Worm (Caenorhabditis elegans): ENCODE results near the gene Y57G11C.1147.

Y57G11C.1147 gene

ce11 chrIV:14760845-14761244, 36.5 kb downstream of the Y57G11C.1147 start, which contains the start of gene ptp-5.2:
Gene ptp-5.2, minus strand, starts transcription at chrIV:14760945.
- TF ChIP-seq gmeb-1 (tag; optimal IDR thresholded peaks at IDR 0.05), result no peak
- TF ChIP-seq fos-1 (tag; optimal IDR thresholded peaks at IDR 0.05), result no peak

ce11 chrIV:14759662-14760061, 37.7 kb downstream of the Y57G11C.1147 start:
- TF ChIP-seq lin-13 (GFP tag; optimal IDR thresholded peaks at IDR 0.05) (no peak), lsy-2 (tag; optimal IDR thresholded peaks at IDR 0.05) (no peak), C34F6.9 (tag; optimal IDR thresholded peaks at IDR 0.05) (no peak), dmd-4 (tag; optimal IDR thresholded peaks at IDR 0.05) (no peak), ztf-11 (tag; optimal IDR thresholded peaks at IDR 0.05) (no peak), nhr-129 (tag; optimal IDR thresholded peaks at IDR 0.05) (no peak), zag-1 (tag; optimal IDR thresholded peaks at IDR 0.05) (no peak), fos-1 (tag; optimal IDR thresholded peaks at IDR 0.05) (no peak), nhr-10 (tag; optimal IDR thresholded peaks at IDR 0.05) (no peak), lin-11 (tag; optimal IDR thresholded peaks at IDR 0.05) (no peak), unc-62 (GFP tag; optimal IDR thresholded peaks at IDR 0.05) (no peak), nhr-6 (tag; optimal IDR thresholded peaks at IDR 0.05) (no peak), mab-5 (tag; optimal IDR thresholded peaks at IDR 0.05) (no peak), ztf-4 (tag; optimal IDR thresholded peaks at IDR 0.05) (no peak), blmp-1 (tag; optimal IDR thresholded peaks at IDR 0.05; ENCODE audit: insufficient read depth) (no peak), skn-1 (tag; optimal IDR thresholded peaks at IDR 0.05) (no peak), nhr-11 (tag; optimal IDR thresholded peaks at IDR 0.05) (no peak), sem-4 (tag; optimal IDR thresholded peaks at IDR 0.05) (no peak), crh-2 (tag; optimal IDR thresholded peaks at IDR 0.05) (no peak), mbf-1 (tag; optimal IDR thresholded peaks at IDR 0.05) (no peak)

DNA sequence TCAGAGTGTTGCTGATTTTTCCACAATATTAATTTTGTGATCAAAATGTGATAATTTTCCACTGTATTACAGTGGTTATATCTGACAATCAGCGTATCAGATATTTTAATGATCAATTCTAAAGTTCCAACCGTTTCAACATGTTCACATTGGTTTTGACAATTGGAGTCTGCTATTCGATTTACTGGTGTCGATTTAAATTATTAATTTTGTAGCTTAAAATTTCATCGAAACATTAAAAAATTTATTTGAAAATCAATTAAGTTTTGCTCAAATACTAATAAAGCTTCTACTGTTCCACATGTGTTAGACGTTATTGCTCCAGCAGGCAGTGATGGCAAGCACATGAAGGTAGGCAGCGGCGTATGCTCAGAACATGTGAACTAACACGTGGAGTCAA, 39.5 kb downstream of the Y57G11C.1147 start:
- TF ChIP-seq alr-1 (tag; optimal IDR thresholded peaks at IDR 0.05), result no peak
- TF ChIP-seq mdl-1 (tag; optimal IDR thresholded peaks at IDR 0.05), result no peak
- no peak for TF ChIP-seq nhr-6 (tag; optimal IDR thresholded peaks at IDR 0.05)
- no peak for TF ChIP-seq ztf-11 (tag; optimal IDR thresholded peaks at IDR 0.05)
- TF ChIP-seq nhr-23 (tag; optimal IDR thresholded peaks at IDR 0.05), result no peak

DNA sequence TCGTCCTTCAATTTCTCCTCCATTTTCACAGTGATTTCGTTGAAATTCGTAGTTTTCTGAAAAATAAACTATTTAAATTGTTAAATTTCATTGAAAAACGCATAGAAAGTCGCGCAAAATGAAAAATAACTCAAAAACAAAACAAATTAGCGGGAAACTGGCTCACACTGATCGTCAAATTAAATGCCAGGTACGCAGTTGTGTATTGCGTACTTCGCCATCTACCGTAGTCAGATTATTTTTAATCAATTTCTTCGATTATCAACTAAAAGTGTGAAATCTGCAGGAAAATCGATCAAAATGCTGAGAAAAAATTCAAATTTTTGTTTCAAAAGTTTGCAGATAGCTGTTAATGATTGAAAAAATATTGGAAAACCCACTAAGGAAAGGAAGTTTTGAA, 42.4 kb downstream of the Y57G11C.1147 start, which contains the start of gene Y57G11C.499:
Gene Y57G11C.499, minus strand, starts transcription at position 23 of the 400 bp plus-strand sequence.
- TF ChIP-seq nhr-77 (tag; optimal IDR thresholded peaks at IDR 0.05), result no peak
- no peak for TF ChIP-seq aly-2 (tag; optimal IDR thresholded peaks at IDR 0.05)
- TF ChIP-seq ceh-16 (tag; optimal IDR thresholded peaks at IDR 0.05), result no peak
- no peak for TF ChIP-seq lin-39 (tag; optimal IDR thresholded peaks at IDR 0.05)
- no peak for TF ChIP-seq Y55F3AM.14 (GFP tag; optimal IDR thresholded peaks at IDR 0.05)
- no peak for TF ChIP-seq elt-3 (tag; optimal IDR thresholded peaks at IDR 0.05)
- TF ChIP-seq blmp-1 (tag; optimal IDR thresholded peaks at IDR 0.05; ENCODE audit: insufficient read depth), result no peak
- TF ChIP-seq ama-1 (optimal IDR thresholded peaks at IDR 0.05), result no peak
- TF ChIP-seq ztf-11 (tag; optimal IDR thresholded peaks at IDR 0.05), result no peak
- TF ChIP-seq elt-1 (tag; optimal IDR thresholded peaks at IDR 0.05), result no peak
- TF ChIP-seq sma-3 (GFP tag; optimal IDR thresholded peaks at IDR 0.05), result no peak
- TF ChIP-seq crh-2 (tag; optimal IDR thresholded peaks at IDR 0.05), result no peak
- no peak for TF ChIP-seq unc-62 (GFP tag; optimal IDR thresholded peaks at IDR 0.05)
- no peak for TF ChIP-seq dmd-4 (tag; optimal IDR thresholded peaks at IDR 0.05)
- no peak for TF ChIP-seq nhr-10 (tag; optimal IDR thresholded peaks at IDR 0.05)
- TF ChIP-seq nhr-25 (tag; optimal IDR thresholded peaks at IDR 0.05), result no peak
- TF ChIP-seq mdl-1 (tag; optimal IDR thresholded peaks at IDR 0.05), result no peak
- no peak for TF ChIP-seq nhr-6 (tag; optimal IDR thresholded peaks at IDR 0.05)
- TF ChIP-seq ceh-82 (tag; optimal IDR thresholded peaks at IDR 0.05), result no peak

Measured in whole organism, L2 larva.